Fruit fly (Drosophila melanogaster) whole organism, adult: Measurements from ENCODE around the gene CCT1.

ENCODE experiments used
- CG11617 ChIP-seq: fragments of 200-800 bp; sonication (Bioruptor generic); optimal IDR thresholded peaks from 2 replicates; lab custom pipeline; 2017; ENCODE audit warnings: mild to moderate bottlenecking, missing biosample characterization, missing genetic modification reagents, missing genetic modification characterization
- CG1620 ChIP-seq: fragments of 200-800 bp; sonication (Bioruptor generic); optimal IDR thresholded peaks from 2 replicates; lab custom pipeline; 2016; ENCODE audit warnings: missing biosample characterization, missing genetic modification characterization
- CG5204 ChIP-seq: fragments of 200-800 bp; sonication (Bioruptor generic); optimal IDR thresholded peaks from 2 replicates; lab custom pipeline; 2016; ENCODE audit warnings: missing biosample characterization, missing genetic modification characterization
- Crg-1 ChIP-seq: fragments of 200-800 bp; sonication (Bioruptor generic); optimal IDR thresholded peaks from 2 replicates; lab custom pipeline; 2016; ENCODE audit warnings: missing biosample characterization, missing genetic modification characterization
- Mnt ChIP-seq: fragments of 200-800 bp; sonication (Bioruptor generic); optimal IDR thresholded peaks from 2 replicates; lab custom pipeline; 2016; ENCODE audit warnings: missing biosample characterization, mild to moderate bottlenecking, missing genetic modification characterization
- cnc ChIP-seq, 2 experiments: fragments of >200 bp; optimal IDR thresholded peaks; 2 replicates each; lab custom pipeline; 2017
- ovo ChIP-seq: fragments of 200-800 bp; sonication (Bioruptor generic); optimal IDR thresholded peaks from 2 replicates; lab custom pipeline; 2016; ENCODE audit warnings: missing biosample characterization, missing genetic modification characterization
- toe ChIP-seq: fragments of 200-800 bp; sonication (Bioruptor generic); optimal IDR thresholded peaks from 2 replicates; lab custom pipeline; 2016; ENCODE audit warnings: missing biosample characterization, missing genetic modification characterization

dm6 chr3R:22455335-22455985, 35.8 kb downstream of the CCT1 start:
- TF ChIP-seq CG1620 (GFP tag; lab: Kevin White, UChicago) (no peak), toe (peak; percentile 4), Crg-1 (GFP tag; lab: Kevin White, UChicago) (no peak), Mnt (no peak), cnc (optimal IDR thresholded peaks at IDR 0.05; lab: Kevin White, UChicago) (peak in 1 of 2 experiments; percentile 25), ovo (GFP tag; lab: Kevin White, UChicago) (no peak), CG5204 (GFP tag; lab: Kevin White, UChicago) (no peak), CG11617 (GFP tag; lab: Kevin White, UChicago) (no peak)
